Fruit fly (Drosophila melanogaster) whole organism, embryonic: Measurements from ENCODE around the gene ft.

Experiments
- Ada2b ChIP-seq: fragments of 200-800 bp; sonication (Bioruptor generic); IDR thresholded peaks from 2 replicates; pipeline ENCODE4 v1.3.6; 2022; ENCODE audit warnings: missing biosample characterization, missing genetic modification characterization
- BEAF-32 ChIP-seq: fragments of 200-800 bp; sonication (Bioruptor generic); optimal IDR thresholded peaks from 3 replicates; lab custom pipeline; 2017; ENCODE audit warnings: missing biosample characterization, missing genetic modification characterization, mild to moderate bottlenecking, moderate library complexity, missing genetic modification reagents
- CG11504 ChIP-seq: fragments of 200-800 bp; sonication (Bioruptor generic); optimal IDR thresholded peaks from 3 replicates; lab custom pipeline; 2019; ENCODE audit warnings: missing biosample characterization, mild to moderate bottlenecking, missing genetic modification characterization, moderate library complexity
- CG11560 ChIP-seq: fragments of 200-800 bp; sonication (Bioruptor generic); IDR thresholded peaks from 3 replicates; pipeline ENCODE4 v1.3.6; 2022; ENCODE audit warnings: missing biosample characterization, missing genetic modification characterization
- CG12104 ChIP-seq: fragments of 200-800 bp; sonication (Bioruptor generic); optimal IDR thresholded peaks from 3 replicates; lab custom pipeline; 2016; ENCODE audit warnings: missing biosample characterization, missing genetic modification characterization
- CG14710 ChIP-seq: fragments of 200-800 bp; sonication (Bioruptor generic); optimal IDR thresholded peaks from 3 replicates; lab custom pipeline; 2019; ENCODE audit warnings: missing biosample characterization, mild to moderate bottlenecking, missing genetic modification characterization, moderate library complexity
- CG15514 ChIP-seq: fragments of 200-800 bp; sonication (Bioruptor generic); optimal IDR thresholded peaks from 3 replicates; lab custom pipeline; 2017; ENCODE audit warnings: missing biosample characterization, missing genetic modification characterization, mild to moderate bottlenecking, moderate library complexity, missing genetic modification reagents
- CG1602 ChIP-seq: fragments of 200-800 bp; sonication (Bioruptor generic); optimal IDR thresholded peaks from 3 replicates; lab custom pipeline; 2016; ENCODE audit warnings: missing biosample characterization, missing genetic modification characterization
- CG1603 ChIP-seq: fragments of 200-800 bp; sonication (Bioruptor generic); optimal IDR thresholded peaks from 2 replicates; lab custom pipeline; 2019; ENCODE audit warnings: missing biosample characterization, mild to moderate bottlenecking, missing genetic modification characterization, moderate library complexity
- CG17385 ChIP-seq: fragments of 200-800 bp; sonication (Bioruptor generic); optimal IDR thresholded peaks from 3 replicates; lab custom pipeline; 2018; ENCODE audit warnings: missing biosample characterization, mild to moderate bottlenecking, missing genetic modification characterization
- CG2116 ChIP-seq: fragments of 200-800 bp; sonication (Bioruptor generic); optimal IDR thresholded peaks from 3 replicates; lab custom pipeline; 2018; ENCODE audit warnings: missing biosample characterization, mild to moderate bottlenecking, missing genetic modification characterization
- CG2712 ChIP-seq: fragments of 200-800 bp; optimal IDR thresholded peaks from 3 replicates; lab custom pipeline; 2019; ENCODE audit warnings: missing biosample characterization, mild to moderate bottlenecking, missing genetic modification characterization, moderate library complexity
- CG2889 ChIP-seq: fragments of 200-800 bp; sonication (Bioruptor generic); IDR thresholded peaks from 3 replicates; pipeline ENCODE4 v1.3.6; 2022; ENCODE audit warnings: missing biosample characterization, missing genetic modification characterization
- CG3163 ChIP-seq: fragments of 200-800 bp; sonication (Bioruptor generic); optimal IDR thresholded peaks from 3 replicates; lab custom pipeline; 2016; ENCODE audit warnings: missing biosample characterization, missing genetic modification characterization
- CG34376 ChIP-seq: fragments of 200-800 bp; sonication (Bioruptor generic); optimal IDR thresholded peaks from 2 replicates; lab custom pipeline; 2018; ENCODE audit warnings: missing biosample characterization, mild to moderate bottlenecking, missing genetic modification characterization
- CG4360 ChIP-seq: fragments of 200-800 bp; sonication (Bioruptor generic); IDR thresholded peaks from 2 replicates; pipeline ENCODE4 v1.3.6; 2022; ENCODE audit warnings: missing biosample characterization, missing genetic modification characterization
- CG4617 ChIP-seq: fragments of 200-800 bp; sonication (Bioruptor generic); optimal IDR thresholded peaks from 3 replicates; lab custom pipeline; 2016; ENCODE audit warnings: missing biosample characterization, missing genetic modification characterization, borderline replicate concordance
- CG7271 ChIP-seq: fragments of 200-800 bp; sonication (Bioruptor generic); optimal IDR thresholded peaks from 2 replicates; lab custom pipeline; 2018; ENCODE audit warnings: missing biosample characterization, mild to moderate bottlenecking, missing genetic modification characterization, moderate library complexity
- CG8281 ChIP-seq: fragments of 200-800 bp; sonication (Bioruptor generic); optimal IDR thresholded peaks from 2 replicates; lab custom pipeline; 2018; ENCODE audit warnings: missing biosample characterization, mild to moderate bottlenecking, missing genetic modification characterization, moderate library complexity
- CG9797 ChIP-seq: fragments of 200-800 bp; sonication (Bioruptor generic); optimal IDR thresholded peaks from 3 replicates; lab custom pipeline; 2018; ENCODE audit warnings: missing biosample characterization, mild to moderate bottlenecking, missing genetic modification characterization
- Dfd ChIP-seq, 2 experiments: fragments of >200 bp; optimal IDR thresholded peaks; 2 replicates each; lab custom pipeline; 2017; ENCODE audit warnings: missing biosample characterization in 2 of 2, missing genetic modification characterization in 2 of 2
- E2f2 ChIP-seq: fragments of 200-800 bp; sonication (Bioruptor generic); IDR thresholded peaks from 2 replicates; pipeline ENCODE4 v1.3.6; 2022; ENCODE audit warnings: missing biosample characterization, missing genetic modification characterization
- Eip74EF ChIP-seq, 2 experiments: fragments of 200-800 bp in 1 of 2; fragments of >200 bp in 1 of 2; sonication (Bioruptor generic) in 1 of 2; optimal IDR thresholded peaks; 2 replicates each; lab custom pipeline; 2017 to 2019; ENCODE audit warnings: missing biosample characterization in 2 of 2, missing genetic modification characterization in 2 of 2, mild to moderate bottlenecking in 1 of 2, moderate library complexity in 1 of 2
- Ets97D ChIP-seq: fragments of 200-800 bp; sonication (Bioruptor generic); optimal IDR thresholded peaks from 3 replicates; lab custom pipeline; 2016; ENCODE audit warnings: missing biosample characterization, missing genetic modification characterization
- GATAe ChIP-seq: fragments of 200-800 bp; sonication (Bioruptor generic); conservative IDR thresholded peaks from 2 replicates; pipeline ENCODE4 v1.3.6; 2022; ENCODE audit warnings: missing biosample characterization, missing genetic modification characterization
- HLH4C ChIP-seq: fragments of 200-800 bp; sonication (Bioruptor generic); IDR thresholded peaks from 3 replicates; pipeline ENCODE4 v1.3.6; 2022; ENCODE audit warnings: missing biosample characterization, missing genetic modification characterization; ENCODE audit not compliant: partially characterized antibody
- Lim3 ChIP-seq: fragments of 200-800 bp; sonication (Bioruptor generic); IDR thresholded peaks from 2 replicates; pipeline ENCODE4 v1.3.6; 2022; ENCODE audit warnings: missing biosample characterization, missing genetic modification characterization
- Myb ChIP-seq: fragments of 200-800 bp; sonication (Bioruptor generic); optimal IDR thresholded peaks from 2 replicates; lab custom pipeline; 2016; ENCODE audit warnings: missing biosample characterization, missing genetic modification characterization
- Opbp ChIP-seq: fragments of 200-800 bp; sonication (Bioruptor generic); IDR thresholded peaks from 3 replicates; pipeline ENCODE4 v1.3.6; 2022; ENCODE audit warnings: missing biosample characterization, missing genetic modification characterization; ENCODE audit not compliant: partially characterized antibody
- Pdp1 ChIP-seq, 2 experiments: fragments of 200-800 bp; sonication (Bioruptor generic); optimal IDR thresholded peaks; 3 replicates each; lab custom pipeline; 2016; ENCODE audit warnings: missing biosample characterization in 2 of 2, missing genetic modification characterization in 2 of 2, mild to moderate bottlenecking in 1 of 2, moderate library complexity in 1 of 2
- TFAM ChIP-seq: fragments of 200-800 bp; sonication (Bioruptor generic); optimal IDR thresholded peaks from 2 replicates; lab custom pipeline; 2017; ENCODE audit warnings: missing biosample characterization, missing genetic modification characterization, inconsistent platforms
- ara ChIP-seq: fragments of 200-800 bp; sonication (Bioruptor generic); IDR thresholded peaks from 2 replicates; pipeline ENCODE4 v1.3.6; 2022; ENCODE audit warnings: missing biosample characterization, missing genetic modification characterization
- bowl ChIP-seq: fragments of 200-800 bp; sonication (Bioruptor generic); IDR thresholded peaks from 2 replicates; pipeline ENCODE4 v1.3.6; 2022; ENCODE audit warnings: missing biosample characterization, missing genetic modification characterization
- btn ChIP-seq: fragments of 200-800 bp; sonication (Bioruptor generic); optimal IDR thresholded peaks from 2 replicates; lab custom pipeline; 2016; ENCODE audit warnings: missing biosample characterization, missing genetic modification characterization
- chinmo ChIP-seq: fragments of 200-800 bp; sonication (Bioruptor generic); IDR thresholded peaks from 4 replicates; pipeline ENCODE4 v1.3.6; 2022; ENCODE audit warnings: missing biosample characterization, missing genetic modification characterization; ENCODE audit not compliant: partially characterized antibody
- chm ChIP-seq: fragments of 200-800 bp; sonication (Bioruptor generic); IDR thresholded peaks from 2 replicates; pipeline ENCODE4 v1.3.6; 2022; ENCODE audit warnings: missing biosample characterization, missing genetic modification characterization
- ewg ChIP-seq: fragments of 200-800 bp; sonication (Bioruptor generic); optimal IDR thresholded peaks from 3 replicates; lab custom pipeline; 2017; ENCODE audit warnings: mild to moderate bottlenecking, missing biosample characterization, missing genetic modification reagents, missing genetic modification characterization
- eyg ChIP-seq: fragments of 200-800 bp; sonication (Bioruptor generic); optimal IDR thresholded peaks from 3 replicates; lab custom pipeline; 2016; ENCODE audit warnings: missing biosample characterization, missing genetic modification characterization
- gcm2 ChIP-seq: fragments of 200-800 bp; sonication (Bioruptor generic); optimal IDR thresholded peaks from 2 replicates; lab custom pipeline; 2016; ENCODE audit warnings: missing biosample characterization, missing genetic modification characterization
- kay ChIP-seq: fragments of 200-800 bp; sonication (Bioruptor generic); optimal IDR thresholded peaks from 2 replicates; lab custom pipeline; 2016; ENCODE audit warnings: missing biosample characterization, missing genetic modification characterization
- lov ChIP-seq, 2 experiments: fragments of 200-800 bp in 1 of 2; fragments of >200 bp in 1 of 2; sonication (Bioruptor generic) in 1 of 2; IDR thresholded peaks in 1 of 2; optimal IDR thresholded peaks in 1 of 2; 2 replicates in 1 of 2; 3 replicates in 1 of 2; pipeline versions ENCODE4 v1.3.6 to Lab custom; 2017 to 2022; ENCODE audit warnings: missing biosample characterization in 1 of 2, missing genetic modification characterization in 1 of 2
- nmo ChIP-seq: fragments of 200-800 bp; sonication (Bioruptor generic); optimal IDR thresholded peaks from 2 replicates; lab custom pipeline; 2018; ENCODE audit warnings: missing biosample characterization, mild to moderate bottlenecking, missing genetic modification characterization, moderate library complexity
- pzg ChIP-seq: fragments of 200-800 bp; sonication (Bioruptor generic); optimal IDR thresholded peaks from 3 replicates; lab custom pipeline; 2018; ENCODE audit warnings: missing biosample characterization, mild to moderate bottlenecking, missing genetic modification characterization, moderate library complexity
- sens ChIP-seq: fragments of 200-800 bp; sonication (Bioruptor generic); peaks from one replicate; lab custom pipeline; 2016; ENCODE audit warnings: missing biosample characterization, missing genetic modification characterization
- vvl ChIP-seq: fragments of 200-800 bp; sonication (Bioruptor generic); IDR thresholded peaks from 2 replicates; pipeline ENCODE4 v1.3.6; 2022; ENCODE audit warnings: missing biosample characterization, missing genetic modification characterization
- wek ChIP-seq: fragments of 200-800 bp; sonication (Bioruptor generic); optimal IDR thresholded peaks from 3 replicates; lab custom pipeline; 2018; ENCODE audit warnings: missing biosample characterization, mild to moderate bottlenecking, missing genetic modification characterization, moderate library complexity

The ft gene

DNA sequence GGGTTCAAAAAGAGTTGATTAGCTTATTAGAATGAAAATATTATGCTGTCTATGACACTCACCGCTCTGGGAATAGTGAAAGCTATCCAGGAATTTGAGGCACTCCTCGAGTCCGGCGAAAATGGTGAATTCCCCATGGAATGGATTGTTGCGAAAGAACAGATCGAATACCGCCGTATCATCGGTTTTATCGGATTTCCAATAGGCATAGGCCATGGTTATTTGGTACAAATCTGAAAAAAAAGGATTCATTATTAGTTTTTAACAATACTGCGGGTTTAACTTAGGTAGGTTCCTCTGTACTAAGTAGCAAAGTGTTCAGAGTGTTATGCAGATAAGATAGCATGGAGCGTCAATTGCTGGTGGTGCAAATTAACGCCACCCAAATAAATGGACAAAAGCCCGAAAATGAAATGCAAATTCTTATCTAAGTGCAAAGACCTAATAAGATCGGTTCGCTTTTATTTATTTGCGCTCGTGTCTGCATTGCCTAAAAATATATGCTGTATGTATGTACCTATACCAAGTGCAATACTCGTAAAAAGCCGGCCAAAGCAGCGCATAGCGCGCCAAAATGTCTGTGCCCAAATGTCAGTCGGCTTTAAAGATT is 25.8 kb downstream of the ft start (continued):
- 0 out of 3 replicates have a peak, but pooled peaks have one; percentile 37 for TF ChIP-seq CG2889
- no peak for TF ChIP-seq E2f2
- 0 out of 2 replicates have a peak, but pooled peaks have one; percentile 22 for TF ChIP-seq Ada2b
- no peak for TF ChIP-seq ara (GFP tag; lab: Robert Waterston, UW)
- TF ChIP-seq TFAM (GFP tag; lab: Kevin White, UChicago) = no peak

- TF ChIP-seq CG8281 (tag; lab: Kevin White, UChicago) (no peak), Myb (GFP tag; lab: Kevin White, UChicago) (peak; percentile 27), vvl (GFP tag; lab: Robert Waterston, UW) (peak; percentile 36; the same call in 1 of the 2 replicates), eyg (GFP tag; lab: Kevin White, UChicago) (no peak), CG34376 (GFP tag; lab: Kevin White, UChicago) (no peak), nmo (peak; percentile 19), lov (optimal IDR thresholded peaks at IDR 0.05; lab: Kevin White, UChicago) (no peak), lov (GFP tag; IDR thresholded peaks at IDR 0.05; lab: Robert Waterston, UW) (no peak), sens (GFP tag; lab: Kevin White, UChicago) (peak; percentile 36), HLH4C (GFP tag; lab: Robert Waterston, UW) (no peak), CG1603 (peak; percentile 52), CG1602 (GFP tag; lab: Kevin White, UChicago) (no peak), Dfd (GFP tag; optimal IDR thresholded peaks at IDR 0.05; lab: Kevin White, UChicago) (no peak), kay (GFP tag; lab: Kevin White, UChicago) (peak; percentile 48), CG12104 (no peak), CG7271 (no peak), CG14710 (tag; lab: Kevin White, UChicago) (peak; percentile 8), CG17385 (GFP tag; lab: Kevin White, UChicago) (peak; percentile 99), Eip74EF (GFP tag; optimal IDR thresholded peaks at IDR 0.05; lab: Kevin White, UChicago) (no peak), E2f2 (peak; percentile 97), Lim3 (no peak), Ets97D (GFP tag; lab: Kevin White, UChicago) (peak; percentile 12), gcm2 (GFP tag; lab: Kevin White, UChicago) (no peak), CG11560 (tag; lab: Robert Waterston, UW) (no peak), btn (no peak), CG3163 (GFP tag; lab: Kevin White, UChicago) (no peak), CG9797 (GFP tag; lab: Kevin White, UChicago) (peak; percentile 38), chinmo (GFP tag; lab: Robert Waterston, UW) (0 out of 4 replicates have a peak, but pooled peaks have one; percentile 59), CG4360 (GFP tag; lab: Robert Waterston, UW) (peak; percentile 80), ewg (GFP tag; lab: Kevin White, UChicago) (peak; percentile 84), Opbp (GFP tag; lab: Robert Waterston, UW) (0 out of 3 replicates have a peak, but pooled peaks have one; percentile 29), Pdp1 (GFP tag; optimal IDR thresholded peaks at IDR 0.05; lab: Kevin White, UChicago) (peak in 1 of 2 experiments; percentile 32), CG15514 (GFP tag; lab: Kevin White, UChicago) (peak; percentile 27), BEAF-32 (GFP tag; lab: Kevin White, UChicago) (peak; percentile 10), pzg (GFP tag; lab: Kevin White, UChicago) (peak; percentile 67), CG2712 (tag; lab: Kevin White, UChicago) (peak; percentile 7), GATAe (GFP tag; lab: Robert Waterston, UW) (no peak), bowl (GFP tag; lab: Robert Waterston, UW) (no peak), CG11504 (tag; lab: Kevin White, UChicago) (no peak), wek (GFP tag; lab: Kevin White, UChicago) (no peak), CG2116 (GFP tag; lab: Kevin White, UChicago) (peak; percentile 17), CG2889 (no peak), chm (GFP tag; lab: Robert Waterston, UW) (no peak), CG4617 (GFP tag; lab: Kevin White, UChicago) (peak; percentile 83)
These were observed 33.9 kb downstream of the ft start, which contains the start of the genes Tbcc and lectin-24Db for dm6 chr2L:4187631-4188173. Gene Tbcc (minus strand): TSS chr2L:4187793. Gene lectin-24Db (plus strand): TSS chr2L:4188123.
